Worm (Caenorhabditis elegans): ENCODE data around the gene F09E5.14.

Gene F09E5.14

DNA sequence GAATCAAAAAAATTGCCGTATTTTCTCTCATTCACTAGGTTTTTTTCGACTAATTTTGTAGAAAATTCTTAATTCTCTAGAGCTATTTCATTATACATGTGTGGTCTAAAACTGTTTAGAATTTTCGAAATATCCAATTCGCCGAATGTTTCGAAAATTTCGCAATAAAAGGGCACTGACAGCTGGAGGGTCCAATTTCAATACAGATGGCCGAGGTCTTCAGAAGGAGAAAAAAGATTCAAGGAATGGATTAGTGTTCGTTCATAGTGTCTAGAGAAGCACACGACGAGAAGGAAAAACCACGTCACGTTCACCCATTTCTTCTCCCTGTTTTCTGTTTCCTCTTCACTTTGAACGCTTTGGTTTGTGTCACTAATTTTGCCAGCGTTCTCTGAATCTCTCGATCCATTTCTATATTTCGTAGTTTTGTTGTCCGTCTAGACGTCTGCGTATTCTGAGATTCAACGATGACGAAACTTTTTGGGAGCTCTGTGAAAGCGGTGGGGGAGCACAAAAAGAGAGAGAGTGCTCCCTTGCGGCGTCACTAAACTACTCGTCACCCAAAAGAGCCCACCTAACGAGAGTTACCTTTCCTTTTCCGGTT lies 18.5 kb downstream of the F09E5.14 start (continued):
- TF ChIP-seq Y75B8A.6 (GFP tag; IDR thresholded peaks at IDR 0.05) (no peak), aly-2 (tag; optimal IDR thresholded peaks at IDR 0.05) (no peak), dmd-6 (GFP tag; IDR thresholded peaks at IDR 0.05) (peak; percentile 79), dve-1 (tag; optimal IDR thresholded peaks at IDR 0.05; ENCODE audit: insufficient read depth) (peak; percentile 68), sdz-12 (GFP tag; optimal IDR thresholded peaks at IDR 0.05) (no peak), lin-29 (GFP tag; IDR thresholded peaks at IDR 0.05) (no peak), pha-4 (GFP tag; IDR thresholded peaks at IDR 0.05) (no peak), pha-4 (tag; optimal IDR thresholded peaks at IDR 0.05) (no peak), nhr-25 (tag; optimal IDR thresholded peaks at IDR 0.05; ENCODE audit: borderline replicate concordance, insufficient read depth) (no peak), ztf-11 (tag; optimal IDR thresholded peaks at IDR 0.05) (no peak), fos-1 (tag; optimal IDR thresholded peaks at IDR 0.05) (no peak), ceh-32 (tag; optimal IDR thresholded peaks at IDR 0.05; ENCODE audit: poor library complexity) (no peak), jun-1 (tag; optimal IDR thresholded peaks at IDR 0.05) (no peak), lin-38 (GFP tag; IDR thresholded peaks at IDR 0.05) (0 out of 2 replicates have a peak, but pooled peaks have one; percentile 20), ceh-44 (GFP tag; IDR thresholded peaks at IDR 0.05) (no peak; the same call in 1 of the 2 replicates), ceh-82 (tag; optimal IDR thresholded peaks at IDR 0.05) (no peak), pqm-1 (tag; optimal IDR thresholded peaks at IDR 0.05) (no peak), nhr-28 (tag; optimal IDR thresholded peaks at IDR 0.05) (peak; percentile 86), tag-97 (GFP tag; IDR thresholded peaks at IDR 0.05) (no peak), hif-1 (tag; optimal IDR thresholded peaks at IDR 0.05) (peak in 1 of 2 experiments; percentile 48), mep-1 (tag; optimal IDR thresholded peaks at IDR 0.05) (peak; percentile 66), nhr-102 (tag; optimal IDR thresholded peaks at IDR 0.05) (no peak), set-16 (GFP tag; IDR thresholded peaks at IDR 0.05) (no peak), mdl-1 (tag; optimal IDR thresholded peaks at IDR 0.05) (peak in 1 of 2 experiments; percentile 69), duxl-1 (tag; optimal IDR thresholded peaks at IDR 0.05; ENCODE audit: poor library complexity) (no peak), arid-1 (GFP tag; conservative IDR thresholded peaks at IDR 0.05) (0 out of 2 replicates have a peak, but pooled peaks have one; percentile 20), R02D3.7 (tag; optimal IDR thresholded peaks at IDR 0.05) (no peak), unc-39 (tag; optimal IDR thresholded peaks at IDR 0.05) (no peak), lin-1 (GFP tag; IDR thresholded peaks at IDR 0.05) (no peak), nhr-10 (tag; optimal IDR thresholded peaks at IDR 0.05) (no peak), hmg-1.1 (GFP tag; IDR thresholded peaks at IDR 0.05) (peak; percentile 61; the same call in 1 of the 2 replicates), nhr-41 (GFP tag; IDR thresholded peaks at IDR 0.05) (no peak), T20F7.1 (GFP tag; optimal IDR thresholded peaks at IDR 0.05) (no peak), lin-39 (tag; optimal IDR thresholded peaks at IDR 0.05) (no peak), attf-4 (tag; optimal IDR thresholded peaks at IDR 0.05) (no peak), zag-1 (tag; optimal IDR thresholded peaks at IDR 0.05) (no peak), ctbp-1 (GFP tag; IDR thresholded peaks at IDR 0.05) (peak; percentile 58; the same call in 1 of the 2 replicates), ama-1 (optimal IDR thresholded peaks at IDR 0.05) (no peak), hlh-30 (tag; optimal IDR thresholded peaks at IDR 0.05; ENCODE audit: insufficient read depth) (peak; percentile 70), nhr-237 (tag; optimal IDR thresholded peaks at IDR 0.05) (no peak), mxl-3 (GFP tag; optimal IDR thresholded peaks at IDR 0.05) (peak; percentile 25), aha-1 (tag) (peak; percentile 58), egl-43 (GFP tag; IDR thresholded peaks at IDR 0.05) (0 out of 2 replicates have a peak, but pooled peaks have one; percentile 32), lin-15B (tag; optimal IDR thresholded peaks at IDR 0.05) (no peak), mes-2 (tag; optimal IDR thresholded peaks at IDR 0.05; ENCODE audit: poor library complexity, severe bottlenecking) (peak; percentile 49), daf-12 (tag; optimal IDR thresholded peaks at IDR 0.05) (no peak), spr-3 (GFP tag; optimal IDR thresholded peaks at IDR 0.05) (no peak), nhr-11 (tag; optimal IDR thresholded peaks at IDR 0.05) (peak; percentile 58), lir-3 (tag; optimal IDR thresholded peaks at IDR 0.05) (no peak), zfp-3 (GFP tag; conservative IDR thresholded peaks at IDR 0.05) (no peak)

Data from whole organism, L4 larva.